Worm (Caenorhabditis elegans) whole organism, late embryonic: ENCODE data around the gene sos-1.

Experiments
- C08G9.2 ChIP-seq: sonication (generic microtip); optimal IDR thresholded peaks from 2 replicates; lab custom pipeline; 2016; ENCODE audit warnings: mild to moderate bottlenecking, missing genetic modification characterization, moderate library complexity, missing compliant biosample characterization
- C38D4.7 ChIP-seq: fragments of 200-800 bp; sonication (Bioruptor generic); optimal IDR thresholded peaks from 2 replicates; lab custom pipeline; 2018; ENCODE audit warnings: mild to moderate bottlenecking, missing genetic modification characterization, moderate library complexity, missing compliant biosample characterization
- F13H6.1 ChIP-seq: sonication (generic microtip); optimal IDR thresholded peaks from 2 replicates; lab custom pipeline; 2016; ENCODE audit warnings: missing genetic modification characterization, missing compliant biosample characterization
- T23F11.4 ChIP-seq: fragments of 200-800 bp; sonication (Bioruptor generic); optimal IDR thresholded peaks from 2 replicates; lab custom pipeline; 2018; ENCODE audit warnings: mild to moderate bottlenecking, missing genetic modification characterization, missing compliant biosample characterization
- Y22D7AL.16 ChIP-seq: sonication (generic microtip); optimal IDR thresholded peaks from 2 replicates; lab custom pipeline; 2016; ENCODE audit warnings: missing genetic modification characterization, missing compliant biosample characterization
- ahr-1 ChIP-seq: sonication (generic microtip); optimal IDR thresholded peaks from 2 replicates; lab custom pipeline; 2016; ENCODE audit warnings: missing genetic modification characterization, missing compliant biosample characterization
- ceh-14 ChIP-seq: sonication (generic microtip); optimal IDR thresholded peaks from 2 replicates; lab custom pipeline; 2016; ENCODE audit warnings: missing genotype, missing genetic modification characterization, missing compliant biosample characterization
- ceh-18 ChIP-seq: sonication (generic microtip); optimal IDR thresholded peaks from 2 replicates; lab custom pipeline; 2016; ENCODE audit warnings: missing genetic modification characterization, missing compliant biosample characterization
- ceh-22 ChIP-seq: sonication (generic microtip); optimal IDR thresholded peaks from 2 replicates; lab custom pipeline; 2017; ENCODE audit warnings: missing biosample characterization, missing genetic modification characterization
- ceh-34 ChIP-seq: sonication (generic microtip); optimal IDR thresholded peaks from 2 replicates; lab custom pipeline; 2016; ENCODE audit warnings: mild to moderate bottlenecking, missing genetic modification characterization, missing compliant biosample characterization
- ceh-9 ChIP-seq: sonication (generic microtip); optimal IDR thresholded peaks from 2 replicates; lab custom pipeline; 2016; ENCODE audit warnings: mild to moderate bottlenecking, missing genetic modification characterization, inconsistent platforms, missing compliant biosample characterization
- dmd-4 ChIP-seq: sonication (generic microtip); optimal IDR thresholded peaks from 2 replicates; lab custom pipeline; 2016; ENCODE audit warnings: borderline replicate concordance, missing genetic modification characterization, missing compliant biosample characterization
- dve-1 ChIP-seq: sonication (generic microtip); optimal IDR thresholded peaks from 2 replicates; lab custom pipeline; 2017; ENCODE audit warnings: antibody characterized with exemption, mild to moderate bottlenecking, missing genetic modification characterization, missing compliant biosample characterization
- ets-4 ChIP-seq: sonication (generic microtip); optimal IDR thresholded peaks from 2 replicates; lab custom pipeline; 2016; ENCODE audit warnings: missing genetic modification characterization, missing compliant biosample characterization
- eyg-1 ChIP-seq: sonication (generic microtip); optimal IDR thresholded peaks from 2 replicates; lab custom pipeline; 2016; ENCODE audit warnings: missing genotype, missing genetic modification characterization, missing compliant biosample characterization
- fkh-10 ChIP-seq: fragments of 150-350 bp; optimal IDR thresholded peaks from 2 replicates; lab custom pipeline; 2014; ENCODE audit warnings: missing biosample characterization, missing genetic modification reagents, missing genetic modification characterization
- fkh-6 ChIP-seq: sonication (generic microtip); optimal IDR thresholded peaks from 2 replicates; lab custom pipeline; 2016; ENCODE audit warnings: missing genetic modification characterization, missing compliant biosample characterization
- hlh-30 ChIP-seq: sonication (generic microtip); optimal IDR thresholded peaks from 2 replicates; lab custom pipeline; 2017; ENCODE audit warnings: antibody characterized with exemption, missing genetic modification characterization, missing compliant biosample characterization; ENCODE audit not compliant: insufficient read depth
- lim-6 ChIP-seq: sonication (generic microtip); optimal IDR thresholded peaks from 2 replicates; lab custom pipeline; 2016; ENCODE audit warnings: missing genetic modification characterization, missing compliant biosample characterization
- lin-11 ChIP-seq: fragments of 200-800 bp; sonication (Bioruptor generic); optimal IDR thresholded peaks from 2 replicates; lab custom pipeline; 2018; ENCODE audit warnings: mild to moderate bottlenecking, missing genetic modification characterization, missing compliant biosample characterization
- mec-3 ChIP-seq: sonication (generic microtip); optimal IDR thresholded peaks from 2 replicates; lab custom pipeline; 2016; ENCODE audit warnings: borderline replicate concordance, missing genetic modification characterization, missing compliant biosample characterization
- nfya-1 ChIP-seq: sonication (generic microtip); optimal IDR thresholded peaks from 2 replicates; lab custom pipeline; 2017; ENCODE audit warnings: missing genetic modification characterization, mild to moderate bottlenecking, missing compliant biosample characterization, antibody characterized with exemption, moderate library complexity
- nhr-11 ChIP-seq: fragments of 150-350 bp; optimal IDR thresholded peaks from 2 replicates; lab custom pipeline; 2014; ENCODE audit warnings: missing biosample characterization, missing genetic modification characterization
- pat-9 ChIP-seq: fragments of 200-800 bp; sonication (Bioruptor generic); optimal IDR thresholded peaks from 2 replicates; lab custom pipeline; 2018; ENCODE audit warnings: mild to moderate bottlenecking, missing genetic modification characterization, moderate library complexity, missing compliant biosample characterization
- pha-2 ChIP-seq: sonication (generic microtip); optimal IDR thresholded peaks from 2 replicates; lab custom pipeline; 2017; ENCODE audit warnings: mild to moderate bottlenecking, missing genetic modification characterization, missing compliant biosample characterization
- pha-4 ChIP-seq: fragments of 150-350 bp; optimal IDR thresholded peaks from 2 replicates; lab custom pipeline; 2018; ENCODE audit warnings: missing biosample characterization, missing genetic modification reagents, missing genetic modification characterization
- pqm-1 ChIP-seq: sonication (generic microtip); optimal IDR thresholded peaks from 2 replicates; lab custom pipeline; 2016; ENCODE audit warnings: missing genetic modification characterization, missing compliant biosample characterization
- rnt-1 ChIP-seq: sonication (generic microtip); optimal IDR thresholded peaks from 2 replicates; lab custom pipeline; 2016; ENCODE audit warnings: missing genetic modification characterization, missing compliant biosample characterization
- sox-2 ChIP-seq: fragments of 200-800 bp; sonication (Bioruptor generic); IDR thresholded peaks from 2 replicates; pipeline ENCODE4 v1.3.6; 2022; ENCODE audit warnings: missing genetic modification reagents, missing genetic modification characterization, missing compliant biosample characterization
- tbx-2 ChIP-seq: sonication (generic microtip); optimal IDR thresholded peaks from 2 replicates; lab custom pipeline; 2016; ENCODE audit warnings: missing genetic modification characterization, missing compliant biosample characterization
- ttx-3 ChIP-seq: sonication (generic microtip); optimal IDR thresholded peaks from 2 replicates; lab custom pipeline; 2016; ENCODE audit warnings: missing genetic modification reagents, missing genetic modification characterization, missing compliant biosample characterization
- unc-3 ChIP-seq, 2 experiments: fragments of 200-800 bp in 1 of 2; sonication (Bioruptor generic) in 1 of 2; sonication (generic microtip) in 1 of 2; conservative IDR thresholded peaks in 1 of 2; optimal IDR thresholded peaks in 1 of 2; 2 replicates each; pipeline versions ENCODE4 v1.3.6 to Lab custom; 2016 to 2022; ENCODE audit warnings: missing compliant biosample characterization in 2 of 2, missing genetic modification characterization in 2 of 2, missing genetic modification reagents in 1 of 2
- unc-55 ChIP-seq: sonication (generic microtip); optimal IDR thresholded peaks from 2 replicates; lab custom pipeline; 2017; ENCODE audit warnings: missing biosample characterization, missing genetic modification reagents, missing genetic modification characterization
- zip-5 ChIP-seq: sonication (generic microtip); optimal IDR thresholded peaks from 2 replicates; lab custom pipeline; 2016; ENCODE audit warnings: missing genetic modification characterization, missing compliant biosample characterization

sos-1 gene

DNA sequence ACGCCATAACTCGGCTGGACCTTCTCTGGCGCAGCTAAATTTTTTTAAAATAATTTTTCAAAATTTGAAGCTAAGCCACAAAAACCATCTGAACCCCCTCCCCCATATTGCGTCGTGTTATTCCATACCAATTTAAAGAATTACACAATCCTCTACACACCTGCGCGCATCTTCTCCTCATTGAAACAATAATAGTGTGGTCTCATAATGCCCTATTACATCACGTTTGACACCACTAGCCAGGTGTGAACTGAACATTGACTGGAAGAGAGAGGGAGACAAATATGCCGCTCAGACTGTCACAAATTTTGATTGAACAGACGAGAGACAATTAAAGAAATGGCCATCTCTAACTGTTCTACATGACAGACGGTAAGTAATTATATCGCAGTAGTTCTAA, 23.6 kb downstream of the sos-1 start:
- TF ChIP-seq C08G9.2 (tag; lab: Kevin White, UChicago) (no peak), tbx-2 (tag; lab: Kevin White, UChicago) (peak; percentile 19)

ce11 chrV:4525106-4525505, 24.0 kb downstream of the sos-1 start:
- TF ChIP-seq ceh-14 (tag; lab: Kevin White, UChicago), result no peak
- no peak for TF ChIP-seq fkh-10 (GFP tag; lab: Kevin White, UChicago)
- no peak for TF ChIP-seq lim-6 (tag; lab: Kevin White, UChicago)
- TF ChIP-seq Y22D7AL.16 (tag; lab: Kevin White, UChicago), result no peak
- no peak for TF ChIP-seq F13H6.1
- no peak for TF ChIP-seq pha-2
- no peak for TF ChIP-seq C08G9.2 (tag; lab: Kevin White, UChicago)
- TF ChIP-seq eyg-1 (tag; lab: Kevin White, UChicago), result no peak
- TF ChIP-seq pat-9 (tag; lab: Kevin White, UChicago), result no peak
- TF ChIP-seq sox-2 (GFP tag; lab: Robert Waterston, UW), result no peak

DNA sequence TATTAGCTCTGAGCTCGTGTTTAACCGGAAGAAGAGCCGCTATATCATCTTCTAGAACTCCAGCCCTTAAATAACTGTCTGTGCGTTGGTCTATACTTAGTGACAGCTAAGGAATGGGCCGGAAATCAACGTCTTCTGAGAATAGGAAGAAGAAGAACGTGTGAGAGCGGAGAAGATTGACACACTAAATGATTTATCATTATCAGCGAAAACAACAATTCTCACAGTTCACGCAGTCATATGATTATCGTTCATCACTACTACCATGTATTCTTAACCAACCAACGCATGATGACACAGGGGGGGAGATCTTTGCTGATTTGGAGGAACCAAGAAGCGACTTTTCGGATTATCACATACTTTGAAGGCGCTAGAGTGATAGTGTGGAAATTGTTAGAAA, 24.8 kb downstream of the sos-1 start:
- TF ChIP-seq C38D4.7 (GFP tag; lab: Kevin White, UChicago) (no peak), fkh-6 (tag; lab: Kevin White, UChicago) (no peak), C08G9.2 (tag; lab: Kevin White, UChicago) (no peak), dmd-4 (tag; lab: Kevin White, UChicago) (no peak), mec-3 (tag; lab: Kevin White, UChicago) (no peak), ttx-3 (tag; lab: Kevin White, UChicago) (no peak), dve-1 (no peak), rnt-1 (no peak), zip-5 (tag; lab: Kevin White, UChicago) (no peak), lin-11 (no peak), ceh-34 (tag; lab: Kevin White, UChicago) (no peak), ahr-1 (tag; lab: Kevin White, UChicago) (no peak), unc-3 (GFP tag; conservative IDR thresholded peaks at IDR 0.05; lab: Robert Waterston, UW) (no peak), unc-3 (tag; optimal IDR thresholded peaks at IDR 0.05; lab: Kevin White, UChicago) (no peak), pha-4 (tag; lab: Kevin White, UChicago) (no peak), nhr-11 (tag; lab: Kevin White, UChicago) (no peak), ceh-22 (tag; lab: Kevin White, UChicago) (no peak), ets-4 (no peak), nfya-1 (tag; lab: Kevin White, UChicago) (no peak), T23F11.4 (no peak)

ce11 chrV:4523844-4524243, 25.2 kb downstream of the sos-1 start:
- peak; percentile 50 for TF ChIP-seq ceh-18 (tag; lab: Kevin White, UChicago)
- TF ChIP-seq rnt-1, result peak; percentile 10
- no peak for TF ChIP-seq F13H6.1
- TF ChIP-seq hlh-30, result peak; percentile 48
- no peak for TF ChIP-seq pha-4 (tag; lab: Kevin White, UChicago)
- peak; percentile 74 for TF ChIP-seq unc-55 (GFP tag; lab: Kevin White, UChicago)

- no peak for TF ChIP-seq Y22D7AL.16 (tag; lab: Kevin White, UChicago)
- TF ChIP-seq zip-5 (tag; lab: Kevin White, UChicago), result no peak
- TF ChIP-seq ceh-9 (tag; lab: Kevin White, UChicago), result no peak
- no peak for TF ChIP-seq unc-3 (GFP tag; conservative IDR thresholded peaks at IDR 0.05; lab: Robert Waterston, UW)
- TF ChIP-seq unc-3 (tag; optimal IDR thresholded peaks at IDR 0.05; lab: Kevin White, UChicago), result no peak
- TF ChIP-seq pqm-1 (tag; lab: Kevin White, UChicago), result no peak
- TF ChIP-seq hlh-30, result no peak
- no peak for TF ChIP-seq pha-4 (tag; lab: Kevin White, UChicago)
Observed at ce11 chrV:4523312-4523711, 25.8 kb downstream of the sos-1 start.
